Fruit fly (Drosophila melanogaster) whole organism, embryonic: ENCODE measurements around the gene CG16779.

Experiments
- C15 ChIP-seq: fragments of 200-800 bp; sonication (Bioruptor generic); IDR thresholded peaks from 3 replicates; pipeline ENCODE4 v1.3.6; 2022; ENCODE audit warnings: missing biosample characterization, missing genetic modification characterization
- CG11247 ChIP-seq: fragments of 200-800 bp; sonication (Bioruptor generic); IDR thresholded peaks from 2 replicates; pipeline ENCODE4 v1.3.6; 2022; ENCODE audit warnings: missing biosample characterization, missing genetic modification characterization
- CG12391 ChIP-seq: fragments of 200-800 bp; sonication (Bioruptor generic); optimal IDR thresholded peaks from 3 replicates; lab custom pipeline; 2018; ENCODE audit warnings: missing biosample characterization, mild to moderate bottlenecking, missing genetic modification characterization, moderate library complexity
- CG12744 ChIP-seq: fragments of 200-800 bp; sonication (Bioruptor generic); optimal IDR thresholded peaks from 2 replicates; lab custom pipeline; 2016; ENCODE audit warnings: missing biosample characterization, missing genetic modification characterization
- CG14667 ChIP-seq: fragments of 200-800 bp; sonication (Bioruptor generic); IDR thresholded peaks from 2 replicates; pipeline ENCODE4 v1.3.6; 2022; ENCODE audit warnings: missing biosample characterization, missing genetic modification characterization
- CG1603 ChIP-seq: fragments of 200-800 bp; sonication (Bioruptor generic); optimal IDR thresholded peaks from 2 replicates; lab custom pipeline; 2019; ENCODE audit warnings: missing biosample characterization, mild to moderate bottlenecking, missing genetic modification characterization, moderate library complexity
- CG18011 ChIP-seq: fragments of 200-800 bp; sonication (Bioruptor generic); optimal IDR thresholded peaks from 2 replicates; lab custom pipeline; 2017; ENCODE audit warnings: missing biosample characterization, missing genetic modification characterization, mild to moderate bottlenecking, moderate library complexity, missing genotype
- CG2202 ChIP-seq: fragments of 200-800 bp; sonication (Bioruptor generic); optimal IDR thresholded peaks from 2 replicates; lab custom pipeline; 2018; ENCODE audit warnings: missing biosample characterization, mild to moderate bottlenecking, missing genetic modification characterization
- CG2678 ChIP-seq: fragments of 200-800 bp; sonication (Bioruptor generic); optimal IDR thresholded peaks from 3 replicates; lab custom pipeline; 2019; ENCODE audit warnings: missing biosample characterization, mild to moderate bottlenecking, missing genetic modification characterization, moderate library complexity
- CG3163 ChIP-seq: fragments of 200-800 bp; sonication (Bioruptor generic); optimal IDR thresholded peaks from 3 replicates; lab custom pipeline; 2016; ENCODE audit warnings: missing biosample characterization, missing genetic modification characterization
- CG4328 ChIP-seq: fragments of 200-800 bp; sonication (Bioruptor generic); optimal IDR thresholded peaks from 3 replicates; lab custom pipeline; 2017; ENCODE audit warnings: missing biosample characterization, missing genetic modification reagents, missing genetic modification characterization
- CG6813 ChIP-seq: fragments of 200-800 bp; sonication (Bioruptor generic); optimal IDR thresholded peaks from 2 replicates; lab custom pipeline; 2017; ENCODE audit warnings: missing biosample characterization, missing genetic modification characterization, mild to moderate bottlenecking, moderate library complexity, missing genetic modification reagents
- CG7928 ChIP-seq: fragments of 200-800 bp; sonication (Bioruptor generic); optimal IDR thresholded peaks from 2 replicates; lab custom pipeline; 2017; ENCODE audit warnings: missing biosample characterization, mild to moderate bottlenecking, missing genetic modification characterization
- CG9215 ChIP-seq: fragments of 200-800 bp; sonication (Bioruptor generic); IDR thresholded peaks from 2 replicates; pipeline ENCODE4 v1.3.6; 2022; ENCODE audit warnings: missing biosample characterization, missing genetic modification characterization
- CG9817 ChIP-seq: fragments of 200-800 bp; sonication (Bioruptor generic); optimal IDR thresholded peaks from 2 replicates; lab custom pipeline; 2018; ENCODE audit warnings: missing biosample characterization, mild to moderate bottlenecking, missing genetic modification characterization, moderate library complexity
- CG9932 ChIP-seq: fragments of 200-800 bp; sonication (Bioruptor generic); IDR thresholded peaks from 2 replicates; pipeline ENCODE4 v1.3.6; 2022; ENCODE audit warnings: missing biosample characterization, missing genetic modification characterization
- Dbx ChIP-seq: fragments of 200-800 bp; sonication (Bioruptor generic); IDR thresholded peaks from 3 replicates; pipeline ENCODE4 v1.3.6; 2022; ENCODE audit warnings: missing biosample characterization, missing genetic modification characterization
- Dip2 ChIP-seq: fragments of 200-800 bp; sonication (Bioruptor generic); IDR thresholded peaks from 2 replicates; pipeline ENCODE4 v1.3.6; 2022; ENCODE audit warnings: missing biosample characterization, missing genetic modification characterization
- Fer3 ChIP-seq: fragments of 200-800 bp; sonication (Bioruptor generic); optimal IDR thresholded peaks from 2 replicates; lab custom pipeline; 2018; ENCODE audit warnings: missing biosample characterization, mild to moderate bottlenecking, missing genetic modification characterization, moderate library complexity
- GATAe ChIP-seq: fragments of 200-800 bp; sonication (Bioruptor generic); conservative IDR thresholded peaks from 2 replicates; pipeline ENCODE4 v1.3.6; 2022; ENCODE audit warnings: missing biosample characterization, missing genetic modification characterization
- HLH54F ChIP-seq: fragments of 200-800 bp; sonication (Bioruptor generic); optimal IDR thresholded peaks from 3 replicates; lab custom pipeline; 2016; ENCODE audit warnings: missing biosample characterization, missing genetic modification characterization
- HLHmδ ChIP-seq: fragments of 200-800 bp; sonication (Bioruptor generic); optimal IDR thresholded peaks from 2 replicates; lab custom pipeline; 2018; ENCODE audit warnings: missing biosample characterization, mild to moderate bottlenecking, missing genetic modification characterization, moderate library complexity
- HmgZ ChIP-seq: fragments of 200-800 bp; sonication (Bioruptor generic); optimal IDR thresholded peaks from 2 replicates; lab custom pipeline; 2018; ENCODE audit warnings: missing biosample characterization, mild to moderate bottlenecking, missing genetic modification characterization
- Hr51 ChIP-seq, 2 experiments: fragments of 200-800 bp; sonication (Bioruptor generic); optimal IDR thresholded peaks; 2 replicates in 1 of 2; 3 replicates in 1 of 2; lab custom pipeline; 2016 to 2018; ENCODE audit warnings: missing biosample characterization in 2 of 2, missing genetic modification characterization in 2 of 2, mild to moderate bottlenecking in 1 of 2, moderate library complexity in 1 of 2
- Lim3 ChIP-seq: fragments of 200-800 bp; sonication (Bioruptor generic); IDR thresholded peaks from 2 replicates; pipeline ENCODE4 v1.3.6; 2022; ENCODE audit warnings: missing biosample characterization, missing genetic modification characterization
- Med ChIP-seq: fragments of 200-800 bp; sonication (Bioruptor generic); peaks from one replicate; lab custom pipeline; 2016; ENCODE audit warnings: missing biosample characterization, missing genetic modification characterization, mild to moderate bottlenecking, inconsistent platforms, moderate library complexity
- Meics ChIP-seq: fragments of 200-800 bp; sonication (Bioruptor generic); optimal IDR thresholded peaks from 2 replicates; lab custom pipeline; 2017; ENCODE audit warnings: missing biosample characterization, mild to moderate bottlenecking, missing genetic modification characterization
- NK7.1 ChIP-seq: fragments of 200-800 bp; sonication (Bioruptor generic); optimal IDR thresholded peaks from 3 replicates; lab custom pipeline; 2016; ENCODE audit warnings: missing biosample characterization, missing genetic modification characterization
- Nf-YC ChIP-seq: fragments of 200-800 bp; optimal IDR thresholded peaks from 3 replicates; lab custom pipeline; 2019; ENCODE audit warnings: missing biosample characterization, mild to moderate bottlenecking, missing genetic modification characterization, moderate library complexity
- Sry-δ ChIP-seq: fragments of 200-800 bp; sonication (Bioruptor generic); optimal IDR thresholded peaks from 2 replicates; lab custom pipeline; 2016; ENCODE audit warnings: missing biosample characterization, missing genetic modification characterization
- Xrp1 ChIP-seq: fragments of 200-800 bp; sonication (Bioruptor generic); IDR thresholded peaks from 2 replicates; pipeline ENCODE4 v1.3.6; 2022; ENCODE audit warnings: missing biosample characterization, missing genetic modification characterization
- YL-1 ChIP-seq: fragments of 200-800 bp; sonication (Bioruptor generic); optimal IDR thresholded peaks from 3 replicates; lab custom pipeline; 2017; ENCODE audit warnings: missing biosample characterization, mild to moderate bottlenecking, missing genetic modification characterization
- chinmo ChIP-seq: fragments of 200-800 bp; sonication (Bioruptor generic); IDR thresholded peaks from 4 replicates; pipeline ENCODE4 v1.3.6; 2022; ENCODE audit warnings: missing biosample characterization, missing genetic modification characterization; ENCODE audit not compliant: partially characterized antibody
- ci ChIP-seq: fragments of 200-800 bp; sonication (Bioruptor generic); IDR thresholded peaks from 3 replicates; pipeline ENCODE4 v1.3.6; 2022; ENCODE audit warnings: missing biosample characterization, missing genetic modification characterization
- danr ChIP-seq: fragments of 200-800 bp; sonication (Bioruptor generic); IDR thresholded peaks from 2 replicates; pipeline ENCODE4 v1.3.6; 2022; ENCODE audit warnings: missing biosample characterization, missing genetic modification characterization
- fd102C ChIP-seq: fragments of 200-800 bp; sonication (Bioruptor generic); optimal IDR thresholded peaks from 2 replicates; lab custom pipeline; 2018; ENCODE audit warnings: missing biosample characterization, mild to moderate bottlenecking, missing genetic modification characterization, moderate library complexity
- hkb ChIP-seq, 2 experiments: fragments of 200-800 bp in 1 of 2; fragments of >200 bp in 1 of 2; sonication (Bioruptor generic) in 1 of 2; IDR thresholded peaks in 1 of 2; optimal IDR thresholded peaks in 1 of 2; 2 replicates each; pipeline versions ENCODE4 v1.3.6 to Lab custom; 2017 to 2022; ENCODE audit warnings: missing biosample characterization in 1 of 2, missing genetic modification characterization in 1 of 2
- lmd ChIP-seq: fragments of 200-800 bp; sonication (Bioruptor generic); IDR thresholded peaks from 2 replicates; pipeline ENCODE4 v1.3.6; 2022; ENCODE audit warnings: missing biosample characterization, missing genetic modification characterization
- mam ChIP-seq: fragments of 200-800 bp; sonication (Bioruptor generic); optimal IDR thresholded peaks from 3 replicates; lab custom pipeline; 2016; ENCODE audit warnings: missing biosample characterization, missing genetic modification characterization
- p53 ChIP-seq: fragments of 200-800 bp; sonication (Bioruptor generic); optimal IDR thresholded peaks from 2 replicates; lab custom pipeline; 2016; ENCODE audit warnings: missing biosample characterization, missing genetic modification characterization
- peb ChIP-seq: fragments of 200-800 bp; sonication (Bioruptor generic); IDR thresholded peaks from 2 replicates; pipeline ENCODE4 v1.3.6; 2022; ENCODE audit warnings: missing biosample characterization, missing genetic modification characterization
- phol ChIP-seq: fragments of 200-800 bp; sonication (Bioruptor generic); optimal IDR thresholded peaks from 3 replicates; lab custom pipeline; 2018; ENCODE audit warnings: missing biosample characterization, mild to moderate bottlenecking, missing genetic modification characterization, moderate library complexity
- row ChIP-seq: fragments of 200-800 bp; sonication (Bioruptor generic); IDR thresholded peaks from 3 replicates; pipeline ENCODE4 v1.3.6; 2022; ENCODE audit warnings: missing biosample characterization, missing genetic modification characterization
- sc ChIP-seq, 3 experiments: fragments of >200 bp in 2 of 3; fragments of 200-800 bp in 1 of 3; sonication (Bioruptor generic) in 1 of 3; optimal IDR thresholded peaks; 2 replicates in 2 of 3; 3 replicates in 1 of 3; lab custom pipeline; 2017; ENCODE audit warnings: mild to moderate bottlenecking in 1 of 3, missing biosample characterization in 1 of 3, missing genetic modification characterization in 1 of 3, missing genetic modification reagents in 1 of 3
- slbo ChIP-seq: fragments of 200-800 bp; sonication (Bioruptor generic); IDR thresholded peaks from 2 replicates; pipeline ENCODE4 v1.3.6; 2022; ENCODE audit warnings: missing biosample characterization, missing genetic modification characterization
- sqz ChIP-seq: fragments of 200-800 bp; sonication (Bioruptor generic); optimal IDR thresholded peaks from 3 replicates; lab custom pipeline; 2018; ENCODE audit warnings: missing biosample characterization, mild to moderate bottlenecking, missing genetic modification characterization
- tx ChIP-seq: fragments of 200-800 bp; sonication (Bioruptor generic); optimal IDR thresholded peaks from 2 replicates; lab custom pipeline; 2016; ENCODE audit warnings: missing biosample characterization, missing genetic modification characterization
- wor ChIP-seq: fragments of 200-800 bp; sonication (Bioruptor generic); IDR thresholded peaks from 2 replicates; pipeline ENCODE4 v1.3.6; 2022; ENCODE audit warnings: missing biosample characterization, missing genetic modification characterization

The CG16779 gene

dm6 chr3R:9430344-9431253, 62.9 kb downstream of the CG16779 start (continued):
- TF ChIP-seq row (GFP tag; lab: Robert Waterston, UW), result peak; percentile 56; the same call in 2 of the 3 replicates
- TF ChIP-seq CG1603 (tag; lab: Kevin White, UChicago), result peak; percentile 24
- peak; percentile 97 for TF ChIP-seq chinmo (GFP tag; lab: Robert Waterston, UW)
- peak; percentile 35 for TF ChIP-seq mam (GFP tag; lab: Kevin White, UChicago)
- peak; percentile 40 for TF ChIP-seq Fer3 (tag; lab: Kevin White, UChicago)
- TF ChIP-seq CG12744 (GFP tag; lab: Kevin White, UChicago), result no peak
- TF ChIP-seq Sry-δ (GFP tag; lab: Kevin White, UChicago), result no peak
- no peak for TF ChIP-seq CG18011 (GFP tag; lab: Kevin White, UChicago)
- no peak for TF ChIP-seq CG2202
- peak; percentile 47; the same call in 1 of the 2 replicates for TF ChIP-seq lmd (GFP tag; lab: Robert Waterston, UW)
- peak; percentile 55 for TF ChIP-seq Meics (GFP tag; lab: Kevin White, UChicago)
- TF ChIP-seq Xrp1 (GFP tag; lab: Robert Waterston, UW), result peak; percentile 52; the same call in 1 of the 2 replicates
- TF ChIP-seq Lim3, result no peak
- TF ChIP-seq fd102C, result no peak
- TF ChIP-seq Dip2 (GFP tag; lab: Robert Waterston, UW), result no peak
- no peak for TF ChIP-seq HLHmδ (GFP tag; lab: Kevin White, UChicago)
- no peak for TF ChIP-seq CG7928 (GFP tag; lab: Kevin White, UChicago)
- TF ChIP-seq CG3163 (GFP tag; lab: Kevin White, UChicago), result no peak
- TF ChIP-seq GATAe (GFP tag; lab: Robert Waterston, UW), result no peak
- no peak for TF ChIP-seq CG11247 (GFP tag; lab: Robert Waterston, UW)
- TF ChIP-seq CG9215 (GFP tag; lab: Robert Waterston, UW), result no peak; the same call in 1 of the 2 replicates
- TF ChIP-seq tx, result peak; percentile 7
- TF ChIP-seq sc (optimal IDR thresholded peaks at IDR 0.05; lab: Kevin White, UChicago), result no peak
- TF ChIP-seq sc (GFP tag; optimal IDR thresholded peaks at IDR 0.05; lab: Kevin White, UChicago), result no peak
- TF ChIP-seq p53 (GFP tag; lab: Kevin White, UChicago), result no peak
- TF ChIP-seq Dbx (GFP tag; lab: Robert Waterston, UW), result peak; percentile 19; the same call in 1 of the 3 replicates
- TF ChIP-seq Hr51 (GFP tag; optimal IDR thresholded peaks at IDR 0.05; lab: Kevin White, UChicago), result peak in 1 of 2 experiments; percentile 60
- TF ChIP-seq Med (GFP tag; lab: Kevin White, UChicago), result peak; percentile 87
- TF ChIP-seq YL-1 (GFP tag; lab: Kevin White, UChicago), result no peak
- peak; percentile 52 for TF ChIP-seq CG9932 (GFP tag; lab: Robert Waterston, UW)
- no peak for TF ChIP-seq danr (GFP tag; lab: Robert Waterston, UW)
- no peak for TF ChIP-seq CG4328 (GFP tag; lab: Kevin White, UChicago)
- TF ChIP-seq HmgZ (tag; lab: Kevin White, UChicago), result no peak
- no peak for TF ChIP-seq CG6813
- TF ChIP-seq Nf-YC (tag; lab: Kevin White, UChicago), result peak; percentile 41
- TF ChIP-seq sqz (GFP tag; lab: Kevin White, UChicago), result peak; percentile 43
- TF ChIP-seq C15 (GFP tag; lab: Robert Waterston, UW), result no peak
- TF ChIP-seq CG14667 (GFP tag; lab: Robert Waterston, UW), result no peak
- peak; percentile 48; the same call in 1 of the 2 replicates for TF ChIP-seq slbo (GFP tag; lab: Robert Waterston, UW)
- no peak for TF ChIP-seq wor
- TF ChIP-seq phol (tag; lab: Kevin White, UChicago), result peak; percentile 17
- peak; percentile 26 for TF ChIP-seq CG9817 (tag; lab: Kevin White, UChicago)
- TF ChIP-seq NK7.1 (GFP tag; lab: Kevin White, UChicago), result no peak
- no peak for TF ChIP-seq hkb (optimal IDR thresholded peaks at IDR 0.05; lab: Kevin White, UChicago)
- no peak for TF ChIP-seq hkb (GFP tag; IDR thresholded peaks at IDR 0.05; lab: Robert Waterston, UW)
- TF ChIP-seq CG2678 (tag; lab: Kevin White, UChicago), result peak; percentile 65
- 0 out of 3 replicates have a peak, but pooled peaks have one; percentile 19 for TF ChIP-seq ci (GFP tag; lab: Robert Waterston, UW)
- no peak for TF ChIP-seq peb
- no peak for TF ChIP-seq HLH54F
- TF ChIP-seq CG12391 (tag; lab: Kevin White, UChicago), result peak; percentile 33
